Worm (Caenorhabditis elegans): ENCODE measurements around the gene memb-1.
A peak's percentile ranks its signal among the peaks of the same experiment; 100 is the strongest.

- TF ChIP-seq zag-1 (tag; optimal IDR thresholded peaks at IDR 0.05) (no peak), irx-1 (tag; optimal IDR thresholded peaks at IDR 0.05) (no peak), nhr-28 (tag; optimal IDR thresholded peaks at IDR 0.05) (no peak), snpc-4 (tag; optimal IDR thresholded peaks at IDR 0.05) (no peak), elt-2 (tag; optimal IDR thresholded peaks at IDR 0.05) (no peak), lin-39 (tag; optimal IDR thresholded peaks at IDR 0.05) (no peak), ceh-8 (GFP tag; optimal IDR thresholded peaks at IDR 0.05) (no peak), unc-30 (tag; optimal IDR thresholded peaks at IDR 0.05) (no peak), mdl-1 (tag; optimal IDR thresholded peaks at IDR 0.05) (peak in 1 of 2 experiments; percentile 33), elt-3 (tag; optimal IDR thresholded peaks at IDR 0.05) (peak in 2 of 6 experiments; percentile 12 to 60)
Measured at ce11 chrX:9489578-9489977, 48.2 kb upstream of the memb-1 start.

Measured in whole organism, L1 larva.